Worm (Caenorhabditis elegans): ENCODE results near the gene R12C12.7.

The R12C12.7 gene

DNA sequence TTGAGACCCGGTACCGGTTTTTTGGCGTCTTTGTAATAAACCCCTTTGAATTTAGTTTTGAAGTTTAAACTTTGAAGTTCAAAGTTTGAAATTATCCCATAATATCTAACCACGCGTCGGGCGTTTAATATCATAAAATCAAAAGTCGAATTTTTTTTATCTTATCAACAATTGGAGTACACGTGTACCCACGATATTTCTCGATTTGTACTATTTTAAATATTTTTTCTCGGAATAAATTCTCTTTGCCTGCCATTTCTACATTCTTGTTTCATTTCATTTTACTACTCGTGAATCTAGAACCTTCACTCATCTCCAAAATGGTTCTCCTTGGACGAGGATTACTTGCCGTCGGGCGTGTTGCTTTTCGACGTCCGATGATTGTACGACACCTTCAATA is 5.7 kb downstream of the R12C12.7 start, which contains the start of gene gldc-1:
Gene gldc-1, plus strand, starts transcription at position 301 of the 400 bp plus-strand sequence.
- TF ChIP-seq T22C8.4 (GFP tag; IDR thresholded peaks at IDR 0.05) (no peak), ref-1 (GFP tag; conservative IDR thresholded peaks at IDR 0.05) (no peak), cog-1 (tag; optimal IDR thresholded peaks at IDR 0.05) (no peak), tab-1 (GFP tag; IDR thresholded peaks at IDR 0.05) (no peak), klf-2 (GFP tag; conservative IDR thresholded peaks at IDR 0.05) (no peak), med-1 (GFP tag; optimal IDR thresholded peaks at IDR 0.05; ENCODE audit: insufficient read depth) (no peak), ztf-23 (GFP tag; IDR thresholded peaks at IDR 0.05) (no peak), flt-1 (GFP tag; IDR thresholded peaks at IDR 0.05) (no peak), ztf-29 (GFP tag; IDR thresholded peaks at IDR 0.05) (no peak)

DNA sequence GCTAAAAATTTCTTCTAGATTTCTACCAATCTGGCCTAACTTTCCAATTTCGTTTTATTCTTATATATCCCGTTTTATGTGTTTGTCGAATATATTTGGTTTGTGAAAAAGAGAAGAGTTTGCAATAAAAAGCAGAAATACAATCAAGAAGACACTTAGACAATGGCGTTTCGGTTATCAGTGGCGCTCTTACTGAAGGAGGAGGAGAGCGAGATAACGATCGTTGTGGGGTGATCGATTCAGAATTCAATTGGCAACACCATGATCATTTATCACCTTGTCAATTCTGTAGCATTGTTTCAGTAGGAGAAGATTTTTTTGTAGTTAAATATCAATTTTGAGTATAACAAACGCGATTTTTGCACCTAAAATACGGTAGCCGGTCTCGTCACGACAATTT is 6.2 kb downstream of the R12C12.7 start:
- TF ChIP-seq ztf-29 (GFP tag; IDR thresholded peaks at IDR 0.05) (no peak), tab-1 (GFP tag; IDR thresholded peaks at IDR 0.05) (no peak), T22C8.4 (GFP tag; IDR thresholded peaks at IDR 0.05) (no peak), ref-1 (GFP tag; conservative IDR thresholded peaks at IDR 0.05) (no peak), cog-1 (tag; optimal IDR thresholded peaks at IDR 0.05) (no peak), klf-2 (GFP tag; conservative IDR thresholded peaks at IDR 0.05) (no peak), med-1 (GFP tag; optimal IDR thresholded peaks at IDR 0.05; ENCODE audit: insufficient read depth) (no peak), ztf-23 (GFP tag; IDR thresholded peaks at IDR 0.05) (no peak), flt-1 (GFP tag; IDR thresholded peaks at IDR 0.05) (no peak)

DNA sequence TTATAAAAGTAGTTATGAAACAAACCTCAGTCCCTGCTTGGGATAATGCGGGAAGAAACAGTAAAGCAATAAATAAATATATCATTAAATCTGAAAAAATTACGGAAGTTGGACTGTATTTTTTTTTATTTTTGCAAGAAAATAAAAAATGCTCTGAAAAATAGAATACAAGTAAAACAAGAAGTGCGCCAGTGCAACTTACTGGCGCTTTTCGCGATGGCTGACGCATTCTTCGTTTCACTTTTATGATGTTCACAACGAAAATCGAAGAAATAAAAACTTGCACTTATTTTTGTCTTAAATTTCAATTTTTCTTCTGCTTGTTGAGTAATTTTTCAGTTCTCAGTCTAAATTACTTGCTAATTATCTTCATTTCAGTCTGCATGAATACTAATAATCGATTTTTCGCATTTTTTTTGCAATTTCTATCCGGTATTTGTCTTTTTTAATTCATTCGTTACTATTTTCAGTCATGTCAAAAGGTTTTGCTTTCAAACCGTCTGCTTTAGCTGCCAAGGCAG is 8.1 kb downstream of the R12C12.7 start, which contains the start of the genes R12C12.6 and ran-5:
Gene R12C12.6, minus strand, starts transcription at position 229 of the 521 bp plus-strand sequence.
Gene ran-5, plus strand, starts transcription at position 471 of the 521 bp plus-strand sequence.
- TF ChIP-seq med-1 (GFP tag; optimal IDR thresholded peaks at IDR 0.05; ENCODE audit: insufficient read depth): no peak
- 0 out of 2 replicates have a peak, but pooled peaks have one; percentile 33 for TF ChIP-seq flt-1 (GFP tag; IDR thresholded peaks at IDR 0.05)
- TF ChIP-seq cog-1 (tag; optimal IDR thresholded peaks at IDR 0.05): peak; percentile 71
- peak; percentile 64; the same call in 1 of the 2 replicates for TF ChIP-seq ztf-23 (GFP tag; IDR thresholded peaks at IDR 0.05)

DNA sequence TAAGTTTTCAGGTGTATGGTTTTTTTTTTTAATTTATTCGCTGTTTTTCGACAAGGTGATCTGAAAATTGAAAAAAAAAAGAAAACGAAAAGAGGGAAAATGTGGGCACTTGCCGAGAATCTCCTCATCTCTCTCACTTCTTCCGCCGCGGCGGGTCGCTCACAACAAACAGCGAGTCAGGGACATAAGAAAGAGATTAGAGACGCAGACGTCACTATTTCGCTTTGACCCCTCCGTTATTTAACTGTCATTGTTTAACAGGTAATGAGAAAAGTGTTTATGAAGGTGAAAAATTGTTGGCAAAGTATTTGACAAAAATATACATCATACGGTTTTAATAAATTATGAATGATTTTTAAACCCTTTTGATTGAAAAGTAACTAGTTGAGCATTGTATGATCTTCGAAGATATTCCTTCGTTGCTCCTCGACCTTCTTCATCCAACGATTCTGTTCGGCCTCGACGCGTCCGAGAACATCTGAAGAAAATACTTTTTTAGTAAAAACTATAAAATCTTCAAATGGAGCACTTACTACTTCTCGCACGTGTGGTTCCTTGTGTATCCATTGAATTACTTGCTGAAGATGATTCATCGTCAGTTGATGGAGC is 9.7 kb downstream of the R12C12.7 start:
- TF ChIP-seq klf-2 (GFP tag; conservative IDR thresholded peaks at IDR 0.05) (no peak), ztf-23 (GFP tag; IDR thresholded peaks at IDR 0.05) (0 out of 2 replicates have a peak, but pooled peaks have one; percentile 25)

DNA sequence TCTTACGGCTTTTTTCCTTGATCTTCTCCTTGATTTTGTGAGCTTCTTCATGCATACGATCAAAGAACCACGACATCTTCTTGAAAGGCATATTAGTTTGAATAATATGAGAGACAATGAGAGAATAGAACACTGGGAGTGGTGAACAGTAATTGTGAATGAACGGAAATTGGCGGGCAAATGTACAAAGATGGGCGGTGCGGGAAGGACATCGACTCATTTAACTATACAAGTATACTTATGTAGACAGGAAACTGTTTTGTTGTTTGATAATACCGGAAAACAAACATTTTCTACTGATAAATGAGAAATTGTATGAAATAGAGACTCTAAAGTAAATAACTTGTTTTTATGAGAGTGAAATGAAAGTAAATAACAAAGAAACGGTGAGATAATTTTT is 10.7 kb downstream of the R12C12.7 start, which contains the start of gene R12C12.5:
Gene R12C12.5, minus strand, starts transcription at position 101 of the 400 bp plus-strand sequence.
- TF ChIP-seq ztf-29 (GFP tag; IDR thresholded peaks at IDR 0.05) (no peak), cog-1 (tag; optimal IDR thresholded peaks at IDR 0.05) (no peak), med-1 (GFP tag; optimal IDR thresholded peaks at IDR 0.05; ENCODE audit: insufficient read depth) (no peak), klf-2 (GFP tag; conservative IDR thresholded peaks at IDR 0.05) (no peak), T22C8.4 (GFP tag; IDR thresholded peaks at IDR 0.05) (no peak)

DNA sequence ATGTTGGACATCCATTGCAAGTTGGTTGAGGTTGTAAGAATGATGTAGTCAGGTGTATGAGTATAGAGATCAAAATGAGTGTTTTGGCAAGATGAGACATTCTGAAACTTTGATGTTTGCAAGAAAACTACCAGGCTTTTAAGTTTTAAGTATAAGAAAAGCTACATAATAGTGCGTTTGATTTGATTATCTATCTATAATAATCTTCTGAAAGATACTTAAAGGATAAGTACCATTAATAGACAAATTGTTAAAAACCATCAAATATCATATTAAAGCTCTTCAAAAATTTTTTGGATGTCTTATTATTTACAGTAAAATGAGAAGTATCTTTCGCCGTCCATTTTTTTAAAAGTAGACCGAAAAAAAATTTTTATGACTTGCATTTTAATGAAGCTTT is 12.6 kb downstream of the R12C12.7 start, which contains the start of gene R12C12.10:
Gene R12C12.10, minus strand, starts transcription at position 101 of the 400 bp plus-strand sequence.
- TF ChIP-seq ztf-29 (GFP tag; IDR thresholded peaks at IDR 0.05): no peak
- TF ChIP-seq tab-1 (GFP tag; IDR thresholded peaks at IDR 0.05): no peak
- TF ChIP-seq ref-1 (GFP tag; conservative IDR thresholded peaks at IDR 0.05): no peak

DNA sequence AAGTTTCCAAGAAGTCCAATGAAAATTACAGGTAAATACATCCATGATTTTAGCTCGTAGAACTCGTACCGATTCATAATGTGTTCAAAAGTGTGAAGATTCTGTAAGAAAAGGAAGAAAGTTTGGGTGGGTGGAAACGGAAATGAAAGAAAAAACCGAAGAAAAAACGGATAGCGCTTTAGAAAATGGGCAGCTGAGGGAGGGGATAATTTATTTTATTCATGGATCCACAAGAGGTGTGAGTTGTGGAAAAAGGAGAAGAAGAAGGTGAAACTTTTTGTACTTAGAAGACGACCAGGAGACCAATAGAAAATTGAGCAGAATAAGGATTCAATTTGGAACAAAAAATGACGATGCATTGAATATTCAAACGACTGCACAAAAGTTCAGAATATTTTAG is 24.7 kb downstream of the R12C12.7 start, which contains the start of gene frpr-16:
Gene frpr-16, minus strand, starts transcription at position 101 of the 400 bp plus-strand sequence.
- TF ChIP-seq T22C8.4 (GFP tag; IDR thresholded peaks at IDR 0.05) (no peak), ztf-23 (GFP tag; IDR thresholded peaks at IDR 0.05) (no peak), ref-1 (GFP tag; conservative IDR thresholded peaks at IDR 0.05) (no peak), med-1 (GFP tag; optimal IDR thresholded peaks at IDR 0.05; ENCODE audit: insufficient read depth) (no peak), cog-1 (tag; optimal IDR thresholded peaks at IDR 0.05) (no peak), tab-1 (GFP tag; IDR thresholded peaks at IDR 0.05) (no peak), klf-2 (GFP tag; conservative IDR thresholded peaks at IDR 0.05) (no peak), flt-1 (GFP tag; IDR thresholded peaks at IDR 0.05) (no peak), ztf-29 (GFP tag; IDR thresholded peaks at IDR 0.05) (no peak)

DNA sequence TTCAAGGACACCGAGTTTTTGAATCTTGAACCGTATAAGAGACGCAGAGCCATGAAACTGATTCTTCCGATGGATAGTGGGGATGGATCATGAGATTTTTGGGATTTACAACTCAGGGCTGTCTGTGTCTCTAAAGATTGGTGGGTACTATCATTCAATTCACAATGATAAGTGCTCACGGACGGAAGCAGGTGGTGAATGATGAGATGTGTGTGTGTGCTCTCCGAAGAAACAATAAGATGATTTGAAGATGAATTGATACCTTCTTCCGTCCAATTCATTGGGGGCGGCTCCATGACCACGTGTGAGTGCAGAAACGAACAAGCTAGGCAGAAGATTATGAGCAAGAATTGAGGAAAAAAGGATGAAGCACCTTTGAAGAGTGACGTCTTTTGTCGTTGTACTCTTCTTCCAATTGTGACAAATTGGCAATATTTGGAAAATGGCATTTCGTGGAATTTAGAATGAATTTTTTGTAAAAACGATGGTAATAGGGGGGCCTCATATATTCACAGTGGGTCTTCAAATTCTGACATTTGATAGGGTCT is 27.1 kb downstream of the R12C12.7 start:
- no peak for TF ChIP-seq ztf-29 (GFP tag; IDR thresholded peaks at IDR 0.05)
- TF ChIP-seq med-1 (GFP tag; optimal IDR thresholded peaks at IDR 0.05; ENCODE audit: insufficient read depth): no peak
- no peak for TF ChIP-seq T22C8.4 (GFP tag; IDR thresholded peaks at IDR 0.05)
- TF ChIP-seq ref-1 (GFP tag; conservative IDR thresholded peaks at IDR 0.05): no peak
- no peak for TF ChIP-seq cog-1 (tag; optimal IDR thresholded peaks at IDR 0.05)
- TF ChIP-seq tab-1 (GFP tag; IDR thresholded peaks at IDR 0.05): no peak
- TF ChIP-seq flt-1 (GFP tag; IDR thresholded peaks at IDR 0.05): no peak
- no peak for TF ChIP-seq ztf-23 (GFP tag; IDR thresholded peaks at IDR 0.05)
- TF ChIP-seq klf-2 (GFP tag; conservative IDR thresholded peaks at IDR 0.05): no peak

DNA sequence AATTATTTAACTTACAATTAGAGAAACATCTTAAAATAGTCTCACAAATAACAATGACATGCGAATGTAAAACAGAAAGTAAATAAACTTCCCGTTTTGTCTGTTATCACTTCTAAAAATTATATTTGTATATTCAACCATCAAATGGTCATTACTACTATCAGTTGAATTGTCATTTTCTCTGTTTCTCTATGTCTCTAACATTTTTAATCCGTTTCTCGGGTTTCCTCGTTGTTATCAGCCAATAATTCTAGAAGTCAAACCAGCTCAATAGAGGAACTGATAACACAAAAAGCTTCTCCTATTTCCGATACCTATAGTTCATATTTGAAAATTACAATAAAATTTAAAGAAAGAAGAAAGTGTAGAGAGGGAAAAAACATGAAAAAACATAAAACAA is 29.1 kb downstream of the R12C12.7 start:
- TF ChIP-seq cog-1 (tag; optimal IDR thresholded peaks at IDR 0.05) (no peak), ztf-29 (GFP tag; IDR thresholded peaks at IDR 0.05) (no peak), flt-1 (GFP tag; IDR thresholded peaks at IDR 0.05) (no peak), klf-2 (GFP tag; conservative IDR thresholded peaks at IDR 0.05) (no peak), T22C8.4 (GFP tag; IDR thresholded peaks at IDR 0.05) (no peak), ztf-23 (GFP tag; IDR thresholded peaks at IDR 0.05) (no peak), ref-1 (GFP tag; conservative IDR thresholded peaks at IDR 0.05) (no peak), med-1 (GFP tag; optimal IDR thresholded peaks at IDR 0.05; ENCODE audit: insufficient read depth) (no peak), tab-1 (GFP tag; IDR thresholded peaks at IDR 0.05) (no peak)

DNA sequence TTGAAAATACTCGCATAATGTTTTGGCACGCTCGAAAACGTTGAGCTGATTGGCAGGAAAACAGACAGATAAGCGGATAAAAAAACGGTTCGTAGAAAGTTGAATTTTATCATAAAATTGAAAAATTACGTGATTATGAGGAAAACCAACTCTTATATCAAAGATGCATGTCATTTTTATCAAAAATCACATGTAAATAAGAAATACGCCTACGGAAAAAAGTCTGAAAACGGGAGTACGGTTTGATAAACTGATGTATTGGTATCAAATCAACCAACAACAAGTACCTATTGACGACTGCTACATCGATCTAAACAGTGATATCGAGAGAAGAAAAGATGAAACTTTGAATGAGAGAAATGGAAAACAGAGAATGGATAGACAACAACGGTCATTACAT is 30.1 kb downstream of the R12C12.7 start:
- no peak for TF ChIP-seq tab-1 (GFP tag; IDR thresholded peaks at IDR 0.05)
- no peak for TF ChIP-seq flt-1 (GFP tag; IDR thresholded peaks at IDR 0.05)
- TF ChIP-seq T22C8.4 (GFP tag; IDR thresholded peaks at IDR 0.05): no peak
- TF ChIP-seq ztf-23 (GFP tag; IDR thresholded peaks at IDR 0.05): no peak

All from whole organism, midembryonic.